Fruit fly (Drosophila melanogaster) whole organism, embryonic: Measurements from ENCODE around the gene Kr-h2.

Experiments
- ATbp ChIP-seq: fragments of 200-800 bp; sonication (Bioruptor generic); optimal IDR thresholded peaks from 2 replicates; lab custom pipeline; 2017; ENCODE audit warnings: missing biosample characterization, mild to moderate bottlenecking, missing genetic modification characterization, missing genetic modification reagents
- Ada2b ChIP-seq: fragments of 200-800 bp; sonication (Bioruptor generic); IDR thresholded peaks from 2 replicates; pipeline ENCODE4 v1.3.6; 2022; ENCODE audit warnings: missing biosample characterization, missing genetic modification characterization
- Atf6 ChIP-seq: fragments of 200-800 bp; sonication (Bioruptor generic); IDR thresholded peaks from 2 replicates; pipeline ENCODE4 v1.3.6; 2022; ENCODE audit warnings: missing biosample characterization, missing genetic modification characterization
- CG11093 ChIP-seq: fragments of 200-800 bp; sonication (Bioruptor generic); IDR thresholded peaks from 3 replicates; pipeline ENCODE4 v1.3.6; 2022; ENCODE audit warnings: missing biosample characterization, missing genetic modification characterization
- CG11398 ChIP-seq: fragments of 200-800 bp; sonication (Bioruptor generic); optimal IDR thresholded peaks from 2 replicates; lab custom pipeline; 2016; ENCODE audit warnings: missing biosample characterization, missing genetic modification characterization
- CG15514 ChIP-seq: fragments of 200-800 bp; sonication (Bioruptor generic); optimal IDR thresholded peaks from 3 replicates; lab custom pipeline; 2017; ENCODE audit warnings: missing biosample characterization, missing genetic modification characterization, mild to moderate bottlenecking, moderate library complexity, missing genetic modification reagents
- CG16815 ChIP-seq: fragments of 200-800 bp; sonication (Bioruptor generic); optimal IDR thresholded peaks from 3 replicates; lab custom pipeline; 2017; ENCODE audit warnings: missing biosample characterization, mild to moderate bottlenecking, missing genetic modification characterization
- CG17802 ChIP-seq: fragments of 200-800 bp; sonication (Bioruptor generic); optimal IDR thresholded peaks from 2 replicates; lab custom pipeline; 2018; ENCODE audit warnings: missing biosample characterization, mild to moderate bottlenecking, missing genetic modification characterization, moderate library complexity
- CG2875 ChIP-seq: fragments of 200-800 bp; sonication (Bioruptor generic); optimal IDR thresholded peaks from 2 replicates; lab custom pipeline; 2017; ENCODE audit warnings: missing biosample characterization, mild to moderate bottlenecking, missing genetic modification characterization, missing genetic modification reagents
- CG5245 ChIP-seq: fragments of 200-800 bp; sonication (Bioruptor generic); optimal IDR thresholded peaks from 3 replicates; lab custom pipeline; 2016; ENCODE audit warnings: missing biosample characterization, missing genetic modification characterization
- CG7556 ChIP-seq: fragments of 200-800 bp; sonication (Bioruptor generic); optimal IDR thresholded peaks from 2 replicates; lab custom pipeline; 2017; ENCODE audit warnings: missing biosample characterization, mild to moderate bottlenecking, missing genetic modification characterization
- CG8478 ChIP-seq: fragments of >200 bp; optimal IDR thresholded peaks from 2 replicates; lab custom pipeline; 2018
- CG8944 ChIP-seq: fragments of 200-800 bp; sonication (Bioruptor generic); optimal IDR thresholded peaks from 3 replicates; lab custom pipeline; 2016; ENCODE audit warnings: missing biosample characterization, missing genetic modification characterization
- CG9817 ChIP-seq: fragments of 200-800 bp; sonication (Bioruptor generic); optimal IDR thresholded peaks from 2 replicates; lab custom pipeline; 2018; ENCODE audit warnings: missing biosample characterization, mild to moderate bottlenecking, missing genetic modification characterization, moderate library complexity
- Camta ChIP-seq: fragments of 200-800 bp; sonication (Bioruptor generic); optimal IDR thresholded peaks from 2 replicates; lab custom pipeline; 2016; ENCODE audit warnings: missing biosample characterization, missing genetic modification characterization
- CoRest ChIP-seq: fragments of 200-800 bp; sonication (Bioruptor generic); optimal IDR thresholded peaks from 3 replicates; lab custom pipeline; 2018; ENCODE audit warnings: missing biosample characterization, mild to moderate bottlenecking, missing genetic modification characterization, moderate library complexity
- D19A ChIP-seq: fragments of 200-800 bp; optimal IDR thresholded peaks from 3 replicates; lab custom pipeline; 2019; ENCODE audit warnings: missing biosample characterization, mild to moderate bottlenecking, missing genetic modification characterization, moderate library complexity
- D19B ChIP-seq: fragments of 200-800 bp; sonication (Bioruptor generic); optimal IDR thresholded peaks from 2 replicates; lab custom pipeline; 2017; ENCODE audit warnings: missing biosample characterization, mild to moderate bottlenecking, missing genetic modification characterization
- Ets65A ChIP-seq: fragments of 200-800 bp; sonication (Bioruptor generic); peaks from one replicate; lab custom pipeline; 2016; ENCODE audit warnings: missing biosample characterization, missing genetic modification characterization
- HHEX ChIP-seq: fragments of 200-800 bp; sonication (Bioruptor generic); optimal IDR thresholded peaks from 3 replicates; lab custom pipeline; 2017; ENCODE audit warnings: missing biosample characterization, mild to moderate bottlenecking, missing genetic modification characterization, missing genetic modification reagents
- Hr51 ChIP-seq, 2 experiments: fragments of 200-800 bp; sonication (Bioruptor generic); optimal IDR thresholded peaks; 2 replicates in 1 of 2; 3 replicates in 1 of 2; lab custom pipeline; 2016 to 2018; ENCODE audit warnings: missing biosample characterization in 2 of 2, missing genetic modification characterization in 2 of 2, mild to moderate bottlenecking in 1 of 2, moderate library complexity in 1 of 2
- Hsf ChIP-seq: fragments of 200-800 bp; sonication (Bioruptor generic); optimal IDR thresholded peaks from 3 replicates; lab custom pipeline; 2016; ENCODE audit warnings: missing biosample characterization, missing genetic modification characterization
- Lhr ChIP-seq: fragments of 200-800 bp; sonication (Bioruptor generic); optimal IDR thresholded peaks from 3 replicates; lab custom pipeline; 2017; ENCODE audit warnings: mild to moderate bottlenecking, missing biosample characterization, missing genetic modification reagents, missing genetic modification characterization
- Oaz ChIP-seq: fragments of 200-800 bp; sonication (Bioruptor generic); IDR thresholded peaks from 2 replicates; pipeline ENCODE4 v1.3.6; 2022; ENCODE audit warnings: missing biosample characterization, missing genetic modification characterization
- Rx ChIP-seq: fragments of 200-800 bp; sonication (Bioruptor generic); IDR thresholded peaks from 2 replicates; pipeline ENCODE4 v1.3.6; 2022; ENCODE audit warnings: missing biosample characterization, missing genetic modification characterization
- Sry-δ ChIP-seq: fragments of 200-800 bp; sonication (Bioruptor generic); optimal IDR thresholded peaks from 2 replicates; lab custom pipeline; 2016; ENCODE audit warnings: missing biosample characterization, missing genetic modification characterization
- al ChIP-seq: fragments of 200-800 bp; sonication (Bioruptor generic); IDR thresholded peaks from 2 replicates; pipeline ENCODE4 v1.3.6; 2022; ENCODE audit warnings: missing biosample characterization, missing genetic modification characterization
- amos ChIP-seq: fragments of 200-800 bp; sonication (Bioruptor generic); IDR thresholded peaks from 2 replicates; pipeline ENCODE4 v1.3.6; 2022; ENCODE audit warnings: missing biosample characterization, missing genetic modification characterization; ENCODE audit not compliant: partially characterized antibody
- bbx ChIP-seq: fragments of 200-800 bp; sonication (Bioruptor generic); IDR thresholded peaks from 2 replicates; pipeline ENCODE4 v1.3.6; 2022; ENCODE audit warnings: missing biosample characterization, missing genetic modification characterization; ENCODE audit not compliant: partially characterized antibody
- bsh ChIP-seq, 2 experiments: fragments of 200-800 bp; sonication (Bioruptor generic); optimal IDR thresholded peaks; 2 replicates each; lab custom pipeline; 2017 to 2018; ENCODE audit warnings: mild to moderate bottlenecking in 2 of 2, missing biosample characterization in 2 of 2, missing genetic modification characterization in 2 of 2, moderate library complexity in 1 of 2
- dm ChIP-seq: fragments of 200-800 bp; sonication (Bioruptor generic); optimal IDR thresholded peaks from 3 replicates; lab custom pipeline; 2016; ENCODE audit warnings: missing biosample characterization, missing genetic modification characterization
- fu2 ChIP-seq: fragments of 200-800 bp; sonication (Bioruptor generic); optimal IDR thresholded peaks from 2 replicates; lab custom pipeline; 2016; ENCODE audit warnings: missing biosample characterization, missing genetic modification characterization
- gce ChIP-seq: fragments of 200-800 bp; sonication (Bioruptor generic); IDR thresholded peaks from 3 replicates; pipeline ENCODE4 v1.3.6; 2022; ENCODE audit warnings: missing biosample characterization, missing genetic modification characterization
- gsb ChIP-seq: fragments of 200-800 bp; sonication (Bioruptor generic); IDR thresholded peaks from 2 replicates; pipeline ENCODE4 v1.3.6; 2022; ENCODE audit warnings: missing biosample characterization, missing genetic modification characterization
- ind ChIP-seq: fragments of 200-800 bp; sonication (Bioruptor generic); optimal IDR thresholded peaks from 3 replicates; lab custom pipeline; 2016; ENCODE audit warnings: missing biosample characterization, missing genetic modification characterization
- kah ChIP-seq: fragments of 200-800 bp; sonication (Bioruptor generic); optimal IDR thresholded peaks from 2 replicates; lab custom pipeline; 2018; ENCODE audit warnings: missing biosample characterization, mild to moderate bottlenecking, missing genetic modification characterization
- kay ChIP-seq: fragments of 200-800 bp; sonication (Bioruptor generic); optimal IDR thresholded peaks from 2 replicates; lab custom pipeline; 2016; ENCODE audit warnings: missing biosample characterization, missing genetic modification characterization
- nau ChIP-seq: fragments of 200-800 bp; sonication (Bioruptor generic); optimal IDR thresholded peaks from 3 replicates; lab custom pipeline; 2017; ENCODE audit warnings: missing biosample characterization, mild to moderate bottlenecking, missing genetic modification characterization, missing genetic modification reagents
- pnt ChIP-seq: fragments of 200-800 bp; sonication (Bioruptor generic); optimal IDR thresholded peaks from 3 replicates; lab custom pipeline; 2016; ENCODE audit warnings: missing biosample characterization, missing genetic modification characterization
- pzg ChIP-seq: fragments of 200-800 bp; sonication (Bioruptor generic); optimal IDR thresholded peaks from 3 replicates; lab custom pipeline; 2018; ENCODE audit warnings: missing biosample characterization, mild to moderate bottlenecking, missing genetic modification characterization, moderate library complexity
- rib ChIP-seq: fragments of 200-800 bp; sonication (Bioruptor generic); IDR thresholded peaks from 2 replicates; pipeline ENCODE4 v1.3.6; 2022; ENCODE audit warnings: missing biosample characterization, missing genetic modification characterization
- sens-2 ChIP-seq: fragments of 200-800 bp; sonication (Bioruptor generic); IDR thresholded peaks from 2 replicates; pipeline ENCODE4 v1.3.6; 2022; ENCODE audit warnings: missing biosample characterization, missing genetic modification characterization
- sima ChIP-seq: fragments of 200-800 bp; sonication (Bioruptor generic); optimal IDR thresholded peaks from 2 replicates; lab custom pipeline; 2016; ENCODE audit warnings: missing biosample characterization, missing genetic modification characterization
- slp2 ChIP-seq: fragments of 200-800 bp; sonication (Bioruptor generic); optimal IDR thresholded peaks from 2 replicates; lab custom pipeline; 2016; ENCODE audit warnings: missing biosample characterization, missing genetic modification characterization
- sna ChIP-seq: fragments of 200-800 bp; sonication (Bioruptor generic); IDR thresholded peaks from 2 replicates; pipeline ENCODE4 v1.3.6; 2022; ENCODE audit warnings: missing biosample characterization, missing genetic modification characterization; ENCODE audit not compliant: partially characterized antibody
- stwl ChIP-seq: fragments of 200-800 bp; sonication (Bioruptor generic); optimal IDR thresholded peaks from 3 replicates; lab custom pipeline; 2018; ENCODE audit warnings: missing biosample characterization, mild to moderate bottlenecking, missing genetic modification characterization, moderate library complexity
- tgo ChIP-seq: fragments of 200-800 bp; sonication (Bioruptor generic); IDR thresholded peaks from 3 replicates; pipeline ENCODE4 v1.3.6; 2022; ENCODE audit warnings: missing biosample characterization, missing genetic modification characterization
- ttk ChIP-seq: fragments of 200-800 bp; sonication (Bioruptor generic); IDR thresholded peaks from 2 replicates; pipeline ENCODE4 v2.1.2; 2022; ENCODE audit warnings: missing biosample characterization, missing genetic modification characterization
- tx ChIP-seq: fragments of 200-800 bp; sonication (Bioruptor generic); optimal IDR thresholded peaks from 2 replicates; lab custom pipeline; 2016; ENCODE audit warnings: missing biosample characterization, missing genetic modification characterization
- vfl ChIP-seq: fragments of 200-800 bp; sonication (Bioruptor generic); optimal IDR thresholded peaks from 2 replicates; lab custom pipeline; 2016; ENCODE audit warnings: missing biosample characterization, missing genetic modification characterization
- z ChIP-seq: fragments of 200-800 bp; sonication (Bioruptor generic); IDR thresholded peaks from 3 replicates; pipeline ENCODE4 v1.3.6; 2022; ENCODE audit warnings: missing biosample characterization, missing genetic modification characterization

The Kr-h2 gene

dm6 chr2L:6048542-6048941, 22.2 kb upstream of the Kr-h2 start, which contains the start of the genes CG34179 and slmo (continued):
- TF ChIP-seq Hr51 (GFP tag; optimal IDR thresholded peaks at IDR 0.05; lab: Kevin White, UChicago): no peak
- peak; percentile 42 for TF ChIP-seq pzg (GFP tag; lab: Kevin White, UChicago)
- no peak for TF ChIP-seq Hsf (GFP tag; lab: Kevin White, UChicago)
- no peak for TF ChIP-seq nau
- no peak for TF ChIP-seq vfl (GFP tag; lab: Kevin White, UChicago)

- TF ChIP-seq bsh (GFP tag; optimal IDR thresholded peaks at IDR 0.05; lab: Kevin White, UChicago) (no peak), tx (GFP tag; lab: Kevin White, UChicago) (no peak), pnt (GFP tag; lab: Kevin White, UChicago) (no peak), sens-2 (GFP tag; lab: Robert Waterston, UW) (no peak), CG5245 (GFP tag; lab: Kevin White, UChicago) (no peak), stwl (peak; percentile 78), CG8478 (lab: Kevin White, UChicago) (no peak), D19A (tag; lab: Kevin White, UChicago) (no peak), fu2 (no peak), amos (peak; percentile 99), kah (GFP tag; lab: Kevin White, UChicago) (no peak), Lhr (peak; percentile 56), kay (GFP tag; lab: Kevin White, UChicago) (no peak), CG11398 (GFP tag; lab: Kevin White, UChicago) (no peak), Sry-δ (GFP tag; lab: Kevin White, UChicago) (peak; percentile 84), Ada2b (GFP tag; lab: Robert Waterston, UW) (no peak), ind (GFP tag; lab: Kevin White, UChicago) (no peak), Atf6 (GFP tag; lab: Robert Waterston, UW) (no peak), CG7556 (GFP tag; lab: Kevin White, UChicago) (no peak), sna (peak; percentile 98), rib (GFP tag; lab: Robert Waterston, UW) (no peak), CG16815 (GFP tag; lab: Kevin White, UChicago) (no peak), ttk (GFP tag; lab: Robert Waterston, UW) (no peak), Rx (no peak), Camta (GFP tag; lab: Kevin White, UChicago) (no peak), bbx (GFP tag; lab: Robert Waterston, UW) (peak; percentile 100), CG9817 (tag; lab: Kevin White, UChicago) (no peak), tgo (GFP tag; lab: Robert Waterston, UW) (no peak), gsb (GFP tag; lab: Robert Waterston, UW) (no peak), Ets65A (GFP tag; lab: Kevin White, UChicago) (peak; percentile 53), CG11093 (GFP tag; lab: Robert Waterston, UW) (no peak), CG15514 (GFP tag; lab: Kevin White, UChicago) (peak; percentile 58), dm (GFP tag; lab: Kevin White, UChicago) (no peak), Oaz (GFP tag; lab: Robert Waterston, UW) (no peak), CoRest (tag; lab: Kevin White, UChicago) (peak; percentile 54), sima (no peak), al (no peak), ATbp (GFP tag; lab: Kevin White, UChicago) (no peak), HHEX (GFP tag; lab: Kevin White, UChicago) (no peak), CG8944 (GFP tag; lab: Kevin White, UChicago) (no peak), z (GFP tag; lab: Robert Waterston, UW) (no peak), CG2875 (GFP tag; lab: Kevin White, UChicago) (no peak), CG17802 (tag; lab: Kevin White, UChicago) (peak; percentile 83), gce (GFP tag; lab: Robert Waterston, UW) (no peak), D19B (GFP tag; lab: Kevin White, UChicago) (no peak), slp2 (GFP tag; lab: Kevin White, UChicago) (no peak)
Observed at dm6 chr2L:6050575-6050974, 20.2 kb upstream of the Kr-h2 start, which contains the start of gene CG9135. TSS of gene CG9135 (plus strand) at chr2L:6050800.
